Worm (Caenorhabditis elegans) whole organism, midembryonic: ENCODE measurements around the gene sli-1.

Experiments
- flt-1 ChIP-seq: fragments of 200-800 bp; sonication (Bioruptor generic); IDR thresholded peaks from 2 replicates; pipeline ENCODE4 v1.3.6; 2022; ENCODE audit warnings: missing genetic modification characterization, missing compliant biosample characterization
- klf-2 ChIP-seq: fragments of 200-800 bp; sonication (Bioruptor generic); conservative IDR thresholded peaks from 2 replicates; pipeline ENCODE4 v1.3.6; 2022; ENCODE audit warnings: missing genetic modification reagents, missing genetic modification characterization, missing compliant biosample characterization
- ref-1 ChIP-seq: fragments of 200-800 bp; sonication (Bioruptor generic); conservative IDR thresholded peaks from 2 replicates; pipeline ENCODE4 v1.3.6; 2022; ENCODE audit warnings: missing genetic modification reagents, missing genetic modification characterization, missing compliant biosample characterization
- tab-1 ChIP-seq: fragments of 200-800 bp; sonication (Bioruptor generic); IDR thresholded peaks from 2 replicates; pipeline ENCODE4 v1.3.6; 2022; ENCODE audit warnings: missing genetic modification characterization, missing compliant biosample characterization
- ztf-23 ChIP-seq: fragments of 200-800 bp; sonication (Bioruptor generic); IDR thresholded peaks from 2 replicates; pipeline ENCODE4 v1.3.6; 2022; ENCODE audit warnings: missing genetic modification reagents, missing genetic modification characterization, missing compliant biosample characterization
- ztf-29 ChIP-seq: fragments of 200-800 bp; sonication (Bioruptor generic); IDR thresholded peaks from 2 replicates; pipeline ENCODE4 v1.3.6; 2022; ENCODE audit warnings: missing genetic modification reagents, missing genetic modification characterization, missing compliant biosample characterization

DNA sequence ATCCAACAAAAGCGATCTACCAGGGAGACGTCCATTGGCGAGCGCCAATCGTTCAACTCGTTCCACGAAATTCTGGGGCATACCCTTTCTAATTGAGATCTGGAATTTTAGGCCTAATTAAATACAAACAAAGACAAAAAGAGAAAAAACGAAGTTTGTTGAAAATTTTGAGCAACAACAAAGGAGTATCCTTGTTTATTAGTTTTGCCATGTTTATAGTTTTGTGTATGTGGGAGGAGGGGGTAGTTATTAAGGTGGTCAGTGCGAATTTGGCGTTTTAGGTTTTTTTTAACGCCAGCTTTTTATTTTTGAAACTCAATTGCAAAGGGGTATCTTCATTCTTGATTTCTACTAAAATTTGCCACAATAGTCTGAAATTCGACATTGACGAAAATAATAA, 11.4 kb downstream of the sli-1 start, which contains the start of gene irk-2:
- TF ChIP-seq ztf-29 (no peak), ztf-23 (no peak), klf-2 (no peak), ref-1 (GFP tag; lab: Robert Waterston, UW) (no peak), tab-1 (no peak), flt-1 (GFP tag; lab: Robert Waterston, UW) (no peak)
